Fruit fly (Drosophila melanogaster): ENCODE data around the gene CG14456.

The CG14456 gene

dm6 chr3L:22727739-22728335 is 40.8 kb downstream of the CG14456 start, which contains the start of the genes CG14450 and CG11367 (continued):
- TF ChIP-seq Opbp (GFP tag; IDR thresholded peaks at IDR 0.05; ENCODE audit: partially characterized antibody) (peak; percentile 36; the same call in 1 of the 3 replicates), unpg (GFP tag; optimal IDR thresholded peaks at IDR 0.05) (no peak), CG2678 (tag; optimal IDR thresholded peaks at IDR 0.05) (peak; percentile 6), Tbp (GFP tag; optimal IDR thresholded peaks at IDR 0.05) (no peak), ssp (GFP tag; IDR thresholded peaks at IDR 0.05) (no peak), CG10147 (GFP tag; optimal IDR thresholded peaks at IDR 0.05) (peak; percentile 43), schlank (tag; optimal IDR thresholded peaks at IDR 0.05) (no peak), stwl (tag; optimal IDR thresholded peaks at IDR 0.05) (peak; percentile 51), CG15479 (GFP tag; optimal IDR thresholded peaks at IDR 0.05) (no peak), CG2116 (GFP tag; optimal IDR thresholded peaks at IDR 0.05) (peak; percentile 75), CG33557 (GFP tag; optimal IDR thresholded peaks at IDR 0.05) (no peak), CG8944 (GFP tag; optimal IDR thresholded peaks at IDR 0.05) (no peak), Scr (GFP tag; IDR thresholded peaks at IDR 0.05; ENCODE audit: partially characterized antibody) (peak; percentile 77), CG8359 (GFP tag; optimal IDR thresholded peaks at IDR 0.05; ENCODE audit: borderline replicate concordance) (no peak), Ets65A (GFP tag) (no peak), CG4404 (GFP tag; IDR thresholded peaks at IDR 0.05) (no peak), CG12942 (GFP tag; optimal IDR thresholded peaks at IDR 0.05) (no peak), gce (GFP tag; IDR thresholded peaks at IDR 0.05) (no peak), seq (GFP tag; IDR thresholded peaks at IDR 0.05) (no peak), Aef1 (GFP tag; IDR thresholded peaks at IDR 0.05) (no peak), CG2712 (tag; optimal IDR thresholded peaks at IDR 0.05) (peak; percentile 59), tll (GFP tag; optimal IDR thresholded peaks at IDR 0.05) (peak in 1 of 2 experiments; percentile 21), maf-S (GFP tag; optimal IDR thresholded peaks at IDR 0.05) (no peak), vvl (GFP tag; IDR thresholded peaks at IDR 0.05) (no peak), B-H1 (GFP tag; IDR thresholded peaks at IDR 0.05) (no peak), HLH4C (GFP tag; IDR thresholded peaks at IDR 0.05; ENCODE audit: partially characterized antibody) (peak; percentile 62), chif (GFP tag; optimal IDR thresholded peaks at IDR 0.05) (no peak), CrebB (tag; optimal IDR thresholded peaks at IDR 0.05) (no peak), CG12299 (tag; optimal IDR thresholded peaks at IDR 0.05) (peak; percentile 47), oc (tag; optimal IDR thresholded peaks at IDR 0.05) (no peak), pros (GFP tag; optimal IDR thresholded peaks at IDR 0.05) (no peak), bab2 (GFP tag; optimal IDR thresholded peaks at IDR 0.05) (no peak), grau (tag; optimal IDR thresholded peaks at IDR 0.05) (peak; percentile 46), Myb (GFP tag; optimal IDR thresholded peaks at IDR 0.05) (no peak), Kr (GFP tag; optimal IDR thresholded peaks at IDR 0.05) (no peak), pan (optimal IDR thresholded peaks at IDR 0.05) (no peak), pan (GFP tag; optimal IDR thresholded peaks at IDR 0.05 in 1 of 2, IDR thresholded peaks at IDR 0.05 in 1 of 2) (no peak), pho (GFP tag; optimal IDR thresholded peaks at IDR 0.05) (no peak), CG10979 (tag; optimal IDR thresholded peaks at IDR 0.05) (no peak), CG13424 (tag; optimal IDR thresholded peaks at IDR 0.05) (peak; percentile 49), CG33213 (GFP tag; optimal IDR thresholded peaks at IDR 0.05) (no peak), Hand (GFP tag; optimal IDR thresholded peaks at IDR 0.05) (no peak), Spps (tag; optimal IDR thresholded peaks at IDR 0.05) (no peak), CG10565 (GFP tag; optimal IDR thresholded peaks at IDR 0.05) (no peak), Rx (GFP tag; IDR thresholded peaks at IDR 0.05) (no peak), Dip3 (GFP tag; optimal IDR thresholded peaks at IDR 0.05) (no peak), Atf-2 (GFP tag; optimal IDR thresholded peaks at IDR 0.05) (no peak), CG2199 (GFP tag; IDR thresholded peaks at IDR 0.05) (no peak), BtbVII (GFP tag; optimal IDR thresholded peaks at IDR 0.05) (peak; percentile 27), amos (GFP tag; IDR thresholded peaks at IDR 0.05; ENCODE audit: partially characterized antibody) (peak; percentile 49)
